Worm (Caenorhabditis elegans) whole organism, dauer: ENCODE results near the gene Y53C12A.10.
"Not testable (repeated sequence)": the region's sequence is repeated elsewhere in the genome, so short reads cannot be mapped to it uniquely, and the experiment has no call there.

Experiments
- unc-62 ChIP-seq: sonication (generic microtip); optimal IDR thresholded peaks from 2 replicates; lab custom pipeline; 2017; ENCODE audit warnings: missing biosample characterization, missing genetic modification reagents, missing genetic modification characterization

Gene Y53C12A.10

DNA sequence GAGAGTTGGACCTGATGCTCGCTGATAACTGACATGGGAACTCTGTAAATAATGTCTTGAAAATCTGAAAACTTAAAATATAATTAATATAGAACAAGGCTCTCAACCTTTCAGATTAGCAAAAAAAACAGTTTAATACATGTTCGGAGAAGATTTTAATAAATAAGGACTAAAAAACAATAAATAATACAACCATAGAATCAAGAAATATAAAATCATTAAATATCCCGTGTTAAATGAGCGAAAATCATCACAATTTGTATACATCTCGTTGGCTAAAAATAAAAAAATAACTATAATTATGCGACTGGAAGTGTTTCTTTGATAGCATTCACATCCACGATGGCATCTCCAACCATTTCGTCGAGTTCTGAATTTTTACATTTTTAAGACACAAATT lies at the start of gene Y53C12A.10:
Gene Y53C12A.10 (minus strand): TSS at position 101 of the 400 bp plus-strand sequence.
- TF ChIP-seq unc-62 (GFP tag; lab: Kevin White, UChicago) = no peak

DNA sequence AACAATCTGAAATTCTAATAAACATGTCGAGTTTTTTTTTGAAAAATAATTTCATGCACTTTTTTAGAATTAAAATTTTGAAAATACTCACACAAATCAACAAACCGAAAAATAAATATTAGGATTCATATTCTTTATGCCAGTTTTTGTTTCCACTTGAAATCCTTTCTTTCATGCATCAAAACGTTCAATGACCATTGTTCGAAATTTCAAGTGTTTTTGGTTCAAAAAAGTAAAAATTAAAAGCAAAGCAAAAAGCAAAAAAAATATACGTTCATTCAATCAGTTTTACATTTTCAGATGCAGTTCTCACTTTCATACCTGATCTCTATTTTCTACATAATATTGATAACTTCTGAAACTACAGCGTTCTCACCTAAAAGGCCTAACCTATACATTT lies 49.1 kb upstream of the Y53C12A.10 start, which contains the start of gene ZK1321.1:
Gene ZK1321.1 (plus strand): TSS at position 301 of the 400 bp plus-strand sequence.
- no peak for TF ChIP-seq unc-62 (GFP tag; lab: Kevin White, UChicago)

DNA sequence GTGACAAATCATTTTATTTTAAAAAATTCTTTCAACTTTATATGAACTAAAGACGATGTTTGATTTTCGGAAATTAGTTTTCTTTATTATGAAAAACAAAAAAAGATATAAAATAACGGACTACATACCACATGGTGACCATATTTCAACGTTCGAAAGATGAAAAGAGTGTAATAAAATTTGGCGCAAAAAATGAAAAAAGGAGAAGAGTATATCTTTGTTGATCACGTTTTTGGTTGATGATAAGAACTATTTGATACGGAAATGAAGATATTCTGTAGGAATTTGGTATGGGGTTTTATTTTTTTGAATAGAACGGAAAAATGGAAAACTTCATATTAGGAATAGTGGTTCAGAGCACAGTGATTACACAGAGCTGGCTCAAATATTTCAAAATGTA lies 48.4 kb upstream of the Y53C12A.10 start, which contains the start of gene Y53C12B.7:
Gene Y53C12B.7 (minus strand): TSS at position 163 of the 400 bp plus-strand sequence.
- TF ChIP-seq unc-62 (GFP tag; lab: Kevin White, UChicago) = no peak

DNA sequence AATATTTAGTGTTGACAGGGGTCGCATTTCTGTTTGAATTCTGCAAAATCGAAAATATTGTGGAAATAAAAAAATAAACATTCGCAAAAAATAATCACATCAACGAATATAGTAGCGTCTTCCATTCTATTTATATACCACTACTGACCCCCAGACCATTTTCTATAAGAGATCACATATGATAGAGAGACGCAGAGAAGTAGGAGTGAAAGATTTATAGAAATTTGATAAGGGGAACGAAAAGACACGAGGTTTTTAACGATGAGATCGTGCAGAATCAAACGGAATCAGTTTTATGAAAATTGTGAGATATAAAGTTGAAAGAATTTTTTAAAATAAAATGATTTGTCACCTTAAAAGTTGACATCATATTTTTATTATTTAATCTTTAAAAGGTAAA lies 47.6 kb upstream of the Y53C12A.10 start:
- TF ChIP-seq unc-62 (GFP tag; lab: Kevin White, UChicago) = no peak

DNA sequence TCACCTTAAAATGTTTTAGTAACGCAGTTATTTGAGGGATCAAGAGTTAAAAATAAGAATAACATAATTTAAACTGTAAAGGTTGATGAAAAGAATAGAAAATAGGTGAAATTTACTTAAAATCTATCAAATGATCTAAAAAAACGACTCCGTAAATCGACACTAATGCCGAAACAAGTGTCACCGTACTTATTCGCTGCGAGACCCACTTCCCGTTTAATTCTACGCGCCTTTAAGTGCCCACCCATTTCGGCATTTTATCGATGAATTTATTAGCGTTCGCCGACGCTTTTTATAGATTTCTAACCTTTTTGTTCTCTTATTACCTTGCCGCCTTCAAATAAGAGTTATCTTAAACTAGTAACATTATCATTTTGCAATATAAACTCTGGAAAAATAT lies 41.4 kb upstream of the Y53C12A.10 start, which contains the start of the genes Y53C12B.1 and nos-3:
Gene Y53C12B.1 (minus strand): TSS at position 10 of the 400 bp plus-strand sequence.
Gene nos-3 (plus strand): TSS at position 248 of the 400 bp plus-strand sequence.
- no peak for TF ChIP-seq unc-62 (GFP tag; lab: Kevin White, UChicago)

DNA sequence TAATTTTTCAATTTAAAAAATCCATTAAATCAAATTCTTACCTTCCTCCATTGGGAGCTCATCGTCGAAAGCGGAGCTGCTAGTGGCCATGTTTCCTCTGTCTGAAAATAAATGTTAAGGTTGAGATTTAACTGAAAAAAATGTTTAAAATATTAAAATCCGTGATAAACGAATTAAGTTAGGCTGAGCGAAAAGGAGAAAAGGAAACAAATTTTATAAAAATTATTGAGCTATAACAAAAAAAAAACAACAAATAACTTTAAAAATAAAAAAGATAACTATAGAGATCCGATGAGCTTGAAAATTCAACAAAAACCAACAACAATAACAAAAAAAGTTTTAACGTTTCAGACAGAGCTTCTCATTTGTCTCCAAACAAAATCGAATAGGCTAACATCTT lies 38.1 kb upstream of the Y53C12A.10 start, which contains the start of gene pno-1:
Gene pno-1 (minus strand): TSS at position 101 of the 400 bp plus-strand sequence.
- TF ChIP-seq unc-62 (GFP tag; lab: Kevin White, UChicago) = no peak

DNA sequence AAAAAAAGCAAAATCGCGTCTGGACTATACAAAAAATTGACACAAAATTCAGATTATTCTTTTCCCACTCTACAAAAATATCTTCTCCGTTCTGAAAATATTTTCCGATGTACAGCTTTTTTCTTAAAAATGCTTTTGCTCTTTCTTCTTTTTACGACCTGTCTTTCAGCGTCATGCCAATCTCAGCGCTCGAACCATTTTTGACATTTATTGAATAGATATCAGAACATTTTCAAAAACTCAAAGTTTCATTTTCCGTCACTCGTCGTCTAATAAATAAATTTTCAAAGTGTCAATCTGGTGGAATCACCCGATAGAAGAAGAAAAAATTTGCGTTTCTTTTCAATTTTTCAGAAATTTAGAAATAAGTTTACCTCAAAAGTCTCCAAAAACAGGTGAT lies 36.8 kb upstream of the Y53C12A.10 start:
- no peak for TF ChIP-seq unc-62 (GFP tag; lab: Kevin White, UChicago)

DNA sequence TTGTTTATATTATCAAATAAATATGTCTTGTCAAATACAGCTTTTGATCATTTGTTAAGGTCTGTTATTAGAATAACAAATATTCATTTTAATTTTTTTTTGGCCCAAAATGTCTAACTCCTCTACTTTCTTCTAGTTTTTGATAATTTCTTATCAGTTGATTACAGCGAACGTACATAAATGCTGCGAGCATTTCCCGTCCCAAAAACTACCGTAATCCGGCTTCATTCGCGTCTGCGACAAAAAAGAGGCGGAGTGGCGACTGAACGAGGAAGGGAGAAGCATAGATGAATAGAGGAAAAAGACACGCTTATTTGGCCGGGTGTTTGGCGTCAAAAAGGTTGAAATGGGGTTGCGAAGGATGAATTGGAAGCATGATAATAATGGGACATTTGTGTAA lies 35.9 kb upstream of the Y53C12A.10 start:
- no peak for TF ChIP-seq unc-62 (GFP tag; lab: Kevin White, UChicago)

DNA sequence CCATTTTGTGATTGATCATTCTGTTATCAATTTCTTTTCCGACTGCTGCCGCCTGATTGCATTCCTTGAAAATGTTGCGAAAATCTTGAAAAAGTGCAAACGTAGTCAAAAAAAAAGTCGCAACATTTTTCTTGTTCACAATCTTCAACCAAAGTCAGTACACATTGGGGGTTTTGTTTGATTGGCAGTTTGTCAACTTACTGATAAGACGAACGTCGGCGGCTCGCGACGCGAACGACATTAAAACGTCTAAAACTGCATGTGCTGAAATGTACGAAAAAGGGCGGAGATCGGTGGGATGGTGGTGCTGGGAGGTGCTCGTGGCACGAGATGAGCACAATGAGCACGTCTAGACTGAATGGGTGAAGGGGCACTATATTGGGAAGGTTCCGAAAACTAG lies 34.2 kb upstream of the Y53C12A.10 start:
- TF ChIP-seq unc-62 (GFP tag; lab: Kevin White, UChicago) = no peak

DNA sequence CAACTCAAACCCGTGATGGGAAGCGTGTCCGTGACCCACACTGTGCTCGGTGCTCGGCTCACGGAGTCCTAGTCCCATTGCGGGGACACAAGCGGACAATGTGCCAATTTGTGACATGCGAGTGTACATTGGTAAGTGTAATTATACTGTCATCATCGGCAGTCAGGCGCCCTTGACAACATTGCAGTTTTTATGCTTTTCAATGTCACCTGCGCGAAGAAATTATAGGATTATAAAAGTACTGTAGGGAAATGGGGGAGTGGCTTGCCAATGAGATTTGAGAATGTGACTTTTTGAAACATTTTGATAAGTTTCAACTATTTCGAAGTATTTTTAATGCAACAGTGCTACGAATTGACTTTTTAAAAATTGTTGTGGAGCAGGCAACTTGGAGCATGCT lies 31.1 kb upstream of the Y53C12A.10 start:
- no peak for TF ChIP-seq unc-62 (GFP tag; lab: Kevin White, UChicago)

DNA sequence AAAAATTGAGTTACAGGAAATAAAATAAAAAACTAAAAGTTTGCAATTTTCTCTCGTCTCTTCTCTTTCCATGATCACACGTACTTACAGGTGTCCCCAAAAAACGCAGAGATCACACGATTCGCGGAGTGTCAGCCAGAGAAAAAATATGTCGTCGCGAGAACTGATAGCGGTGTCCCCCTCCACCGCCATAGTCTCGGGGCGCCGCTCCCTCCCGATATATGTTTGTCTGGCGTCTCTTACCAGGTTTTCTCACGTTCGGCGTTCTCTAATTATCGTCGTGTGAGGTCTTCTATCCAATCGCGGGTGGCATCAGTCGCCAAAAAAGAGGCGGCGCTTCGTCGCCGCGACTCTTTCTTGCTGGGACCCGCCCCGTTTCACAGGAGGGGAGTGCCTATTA lies 27.2 kb upstream of the Y53C12A.10 start, which contains the start of gene mab-3:
Gene mab-3 (plus strand): TSS at position 328 of the 400 bp plus-strand sequence.
- TF ChIP-seq unc-62 (GFP tag; lab: Kevin White, UChicago) = not testable (repeated sequence)

DNA sequence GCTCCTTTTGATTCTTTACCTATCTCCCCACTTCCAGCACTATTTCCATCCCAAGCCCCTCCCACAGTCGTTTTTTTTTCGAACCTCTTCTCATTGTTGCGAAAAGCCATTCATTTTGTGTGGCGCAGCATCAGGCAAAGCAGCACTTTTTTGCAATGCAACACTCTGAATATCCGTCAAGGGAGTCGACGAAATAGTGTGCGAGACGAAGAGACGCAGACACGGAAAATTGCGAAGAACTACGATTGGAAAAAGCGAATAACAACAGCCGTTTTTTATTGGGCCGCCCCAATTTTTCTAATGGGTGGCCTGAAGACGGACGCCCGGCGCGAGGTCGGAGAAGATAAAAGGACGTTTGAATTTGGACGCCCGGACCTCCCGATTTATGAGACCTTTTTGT lies 25.2 kb upstream of the Y53C12A.10 start:
- no peak for TF ChIP-seq unc-62 (GFP tag; lab: Kevin White, UChicago)

DNA sequence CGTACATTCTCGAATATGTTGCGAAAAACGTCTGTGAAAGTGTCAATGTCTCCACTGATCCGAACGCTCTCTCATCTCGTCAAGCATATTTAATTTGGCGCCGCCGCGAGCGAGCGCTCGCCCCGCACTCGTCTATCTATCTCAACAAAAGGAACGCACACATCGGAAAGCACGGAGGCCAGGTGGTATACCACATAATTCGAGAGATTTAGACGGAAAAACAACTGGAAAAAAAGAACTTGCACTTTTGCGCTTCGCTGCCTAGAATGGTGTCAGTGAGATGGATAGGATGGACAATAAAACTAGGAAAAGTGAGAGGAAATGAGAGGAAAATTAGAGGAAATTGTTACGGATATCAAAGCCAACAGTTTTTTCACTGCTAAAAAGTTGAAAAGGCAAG lies 24.6 kb upstream of the Y53C12A.10 start:
- no peak for TF ChIP-seq unc-62 (GFP tag; lab: Kevin White, UChicago)

DNA sequence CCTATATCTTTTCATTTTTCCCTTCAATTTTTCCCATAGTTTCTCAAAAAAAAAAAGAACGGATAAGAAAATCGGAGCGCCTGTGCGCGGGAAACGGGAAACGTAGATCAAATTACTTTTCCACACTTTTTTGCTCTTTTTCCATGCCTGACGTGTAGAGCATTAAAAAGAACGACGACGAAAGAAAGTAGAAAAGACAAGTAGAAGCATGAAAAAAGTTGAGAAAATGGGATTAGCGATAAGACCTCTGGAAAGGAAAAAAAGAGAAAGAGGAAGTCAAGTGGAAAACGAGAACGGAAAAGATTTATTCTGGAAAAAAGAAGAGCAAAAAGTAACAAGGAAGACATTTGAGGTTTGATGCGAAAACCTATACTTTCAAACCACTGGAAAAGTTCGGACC lies 23.9 kb upstream of the Y53C12A.10 start:
- no peak for TF ChIP-seq unc-62 (GFP tag; lab: Kevin White, UChicago)

DNA sequence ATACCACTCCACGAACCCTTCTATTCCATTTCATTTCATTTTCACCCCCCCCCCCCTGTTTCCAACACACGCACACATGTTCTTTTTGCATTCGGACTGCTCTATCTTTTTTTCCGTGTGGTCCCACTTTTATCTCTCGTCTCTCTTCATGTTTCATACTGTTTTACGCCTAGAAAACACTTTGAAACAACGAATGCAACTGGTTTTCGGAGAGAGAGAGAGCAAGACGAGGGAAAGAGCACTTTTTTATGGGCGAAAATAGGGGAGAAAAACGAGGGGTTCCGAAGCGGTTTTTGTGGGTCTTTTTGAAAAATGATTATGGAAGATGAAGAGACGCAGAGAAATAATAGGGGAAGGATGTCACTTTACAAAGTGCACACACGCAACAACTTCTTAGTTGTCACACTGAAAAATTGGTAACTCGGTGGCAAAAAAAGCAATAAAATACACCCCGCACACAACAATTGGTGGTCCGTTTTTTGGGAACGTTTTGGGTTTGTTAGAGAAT lies 22.6 kb upstream of the Y53C12A.10 start:
- no peak for TF ChIP-seq unc-62 (GFP tag; lab: Kevin White, UChicago)

DNA sequence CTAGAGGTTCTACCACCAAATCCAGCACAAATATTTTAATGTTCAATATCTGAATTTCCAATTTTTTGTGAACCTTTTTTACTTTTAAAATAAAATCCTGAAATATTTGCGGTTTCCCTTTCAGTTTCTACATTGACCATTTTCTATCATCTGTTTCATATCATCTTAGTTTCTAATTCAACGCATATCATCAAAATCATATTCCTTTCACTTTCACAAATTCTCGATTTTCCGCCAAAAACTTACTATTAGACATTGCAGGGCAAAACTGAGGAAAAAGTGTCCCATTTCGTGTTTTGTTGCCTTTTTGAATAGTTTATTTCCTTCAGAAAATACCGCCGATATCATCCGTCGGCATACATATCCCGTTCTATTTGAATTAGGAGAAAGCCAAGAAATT lies 20.4 kb upstream of the Y53C12A.10 start:
- no peak for TF ChIP-seq unc-62 (GFP tag; lab: Kevin White, UChicago)

DNA sequence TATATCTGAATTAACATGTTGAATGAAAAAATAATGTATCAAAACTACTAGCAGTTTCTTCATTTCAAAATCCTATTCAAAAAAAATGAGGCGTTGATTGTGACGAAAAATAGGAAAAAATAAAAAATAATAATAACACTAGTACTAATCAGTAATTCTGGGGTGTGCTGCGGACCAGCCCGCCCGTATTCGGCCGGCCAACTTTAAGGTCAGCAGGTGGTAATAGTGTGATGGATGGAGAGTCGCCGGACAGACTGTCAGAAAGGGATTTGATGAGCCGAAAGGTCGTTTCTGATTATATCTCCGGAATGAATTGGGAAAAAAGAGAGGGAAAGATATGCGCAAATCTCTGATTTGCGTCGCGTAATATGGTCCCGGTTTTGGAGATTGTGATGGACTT lies 19.8 kb upstream of the Y53C12A.10 start, which contains the start of gene cutl-2:
Gene cutl-2 (minus strand): TSS at position 210 of the 400 bp plus-strand sequence.
- no peak for TF ChIP-seq unc-62 (GFP tag; lab: Kevin White, UChicago)
